Worm (Caenorhabditis elegans) whole organism, young adult: ENCODE results near the gene sri-25.

Experiments
- C17E4.6 ChIP-seq: fragments of 200-800 bp; sonication (Bioruptor generic); IDR thresholded peaks from 2 replicates; pipeline ENCODE4 v1.3.6; 2022; ENCODE audit warnings: missing genetic modification reagents, missing genetic modification characterization, missing compliant biosample characterization
- F22D6.2 ChIP-seq: sonication (generic microtip); optimal IDR thresholded peaks from 2 replicates; lab custom pipeline; 2016; ENCODE audit warnings: mild to moderate bottlenecking, missing genetic modification characterization, missing compliant biosample characterization
- F33H1.4 ChIP-seq: fragments of 200-800 bp; sonication (Bioruptor generic); IDR thresholded peaks from 2 replicates; pipeline ENCODE4 v1.3.6; 2022; ENCODE audit warnings: missing genetic modification reagents, missing genetic modification characterization, missing compliant biosample characterization
- K12H6.12 ChIP-seq: fragments of 200-800 bp; sonication (Bioruptor generic); optimal IDR thresholded peaks from 2 replicates; lab custom pipeline; 2018; ENCODE audit warnings: mild to moderate bottlenecking, missing genetic modification characterization, missing compliant biosample characterization
- T07F8.4 ChIP-seq: sonication (generic microtip); optimal IDR thresholded peaks from 2 replicates; lab custom pipeline; 2016; ENCODE audit warnings: mild to moderate bottlenecking, missing genetic modification characterization, moderate library complexity, missing compliant biosample characterization
- T26A5.8 ChIP-seq: sonication (generic microtip); optimal IDR thresholded peaks from 2 replicates; lab custom pipeline; 2016; ENCODE audit warnings: missing genetic modification characterization, missing compliant biosample characterization
- Y53G8AR.9 ChIP-seq: fragments of 200-800 bp; sonication (Bioruptor generic); conservative IDR thresholded peaks from 2 replicates; pipeline ENCODE4 v1.3.6; 2022; ENCODE audit warnings: missing genetic modification reagents, missing genetic modification characterization, missing compliant biosample characterization
- Y56A3A.18 ChIP-seq: fragments of 200-800 bp; sonication (Bioruptor generic); IDR thresholded peaks from 2 replicates; pipeline ENCODE4 v1.3.6; 2022; ENCODE audit warnings: missing genetic modification reagents, missing genetic modification characterization, missing compliant biosample characterization
- Y79H2A.3 ChIP-seq: fragments of 200-800 bp; sonication (Bioruptor generic); conservative IDR thresholded peaks from 2 replicates; pipeline ENCODE4 v1.3.6; 2022; ENCODE audit warnings: missing genetic modification reagents, missing genetic modification characterization, missing compliant biosample characterization
- ZK185.1 ChIP-seq: sonication (generic microtip); optimal IDR thresholded peaks from 2 replicates; lab custom pipeline; 2016; ENCODE audit warnings: mild to moderate bottlenecking, missing genetic modification characterization, missing compliant biosample characterization; ENCODE audit not compliant: poor library complexity, severe bottlenecking
- aptf-2 ChIP-seq: fragments of 200-800 bp; sonication (Bioruptor generic); conservative IDR thresholded peaks from 2 replicates; pipeline ENCODE4 v1.3.6; 2022; ENCODE audit warnings: missing genetic modification reagents, missing genetic modification characterization, missing compliant biosample characterization
- attf-5 ChIP-seq: fragments of 200-800 bp; sonication (Bioruptor generic); optimal IDR thresholded peaks from 2 replicates; lab custom pipeline; 2018; ENCODE audit warnings: mild to moderate bottlenecking, missing genetic modification characterization, missing compliant biosample characterization
- attf-6 ChIP-seq: fragments of 200-800 bp; sonication (Bioruptor generic); IDR thresholded peaks from 2 replicates; pipeline ENCODE4 v1.3.6; 2022; ENCODE audit warnings: missing genetic modification reagents, missing genetic modification characterization, missing compliant biosample characterization
- cebp-2 ChIP-seq: fragments of 200-800 bp; sonication (Bioruptor generic); IDR thresholded peaks from 2 replicates; pipeline ENCODE4 v1.3.6; 2022; ENCODE audit warnings: missing genetic modification characterization, missing compliant biosample characterization
- ceh-100 ChIP-seq: fragments of 200-800 bp; sonication (Bioruptor generic); IDR thresholded peaks from 2 replicates; pipeline ENCODE4 v1.3.6; 2022; ENCODE audit warnings: missing genetic modification reagents, missing genetic modification characterization, missing compliant biosample characterization
- ceh-79 ChIP-seq: sonication (generic microtip); optimal IDR thresholded peaks from 2 replicates; lab custom pipeline; 2017; ENCODE audit warnings: mild to moderate bottlenecking, missing genetic modification characterization, missing compliant biosample characterization
- ceh-91 ChIP-seq: fragments of 200-800 bp; sonication (Bioruptor generic); IDR thresholded peaks from 2 replicates; pipeline ENCODE4 v1.3.6; 2022; ENCODE audit warnings: missing genetic modification reagents, missing genetic modification characterization, missing compliant biosample characterization
- chd-7 ChIP-seq: sonication (generic microtip); optimal IDR thresholded peaks from 2 replicates; lab custom pipeline; 2016; ENCODE audit warnings: mild to moderate bottlenecking, missing genetic modification characterization, moderate library complexity, missing compliant biosample characterization
- dox-1 ChIP-seq: fragments of 200-800 bp; sonication (Bioruptor generic); IDR thresholded peaks from 2 replicates; pipeline ENCODE4 v1.3.6; 2022; ENCODE audit warnings: missing genetic modification reagents, missing genetic modification characterization, missing compliant biosample characterization
- dpl-1 ChIP-seq: fragments of 150-350 bp; optimal IDR thresholded peaks from 2 replicates; lab custom pipeline; 2014; ENCODE audit warnings: missing biosample characterization, missing genetic modification reagents, missing genetic modification characterization
- egl-18 ChIP-seq: fragments of 200-800 bp; sonication (Bioruptor generic); IDR thresholded peaks from 2 replicates; pipeline ENCODE4 v1.3.6; 2022; ENCODE audit warnings: missing genetic modification reagents, missing genetic modification characterization, missing compliant biosample characterization
- egl-44 ChIP-seq: fragments of 200-800 bp; sonication (Bioruptor generic); IDR thresholded peaks from 2 replicates; pipeline ENCODE4 v1.3.6; 2022; ENCODE audit warnings: missing genetic modification reagents, missing genetic modification characterization, missing compliant biosample characterization
- egrh-3 ChIP-seq: fragments of 200-800 bp; sonication (Bioruptor generic); IDR thresholded peaks from 2 replicates; pipeline ENCODE4 v1.3.6; 2022; ENCODE audit warnings: missing genetic modification reagents, missing genetic modification characterization, missing compliant biosample characterization
- ekl-4 ChIP-seq: fragments of 200-800 bp; sonication (Bioruptor generic); IDR thresholded peaks from 2 replicates; pipeline ENCODE4 v1.3.6; 2022; ENCODE audit warnings: missing genetic modification reagents, missing genetic modification characterization, missing compliant biosample characterization
- him-1 ChIP-seq: sonication (generic microtip); optimal IDR thresholded peaks from 2 replicates; lab custom pipeline; 2016; ENCODE audit warnings: missing genotype, missing genetic modification reagents, missing genetic modification characterization, missing compliant biosample characterization
- hlh-12 ChIP-seq: sonication (generic microtip); optimal IDR thresholded peaks from 2 replicates; lab custom pipeline; 2016; ENCODE audit warnings: missing genetic modification characterization, missing compliant biosample characterization
- hmg-1.2 ChIP-seq: fragments of 200-800 bp; sonication (Bioruptor generic); IDR thresholded peaks from 2 replicates; pipeline ENCODE4 v1.3.6; 2022; ENCODE audit warnings: missing genetic modification reagents, missing genetic modification characterization, missing compliant biosample characterization
- hrde-1 ChIP-seq: sonication (generic microtip); optimal IDR thresholded peaks from 2 replicates; lab custom pipeline; 2016; ENCODE audit warnings: missing genetic modification characterization, mild to moderate bottlenecking, missing compliant biosample characterization, moderate library complexity, missing genotype, missing genetic modification reagents, borderline replicate concordance
- hsf-1 ChIP-seq: fragments of 200-800 bp; sonication (Bioruptor generic); IDR thresholded peaks from 2 replicates; pipeline ENCODE4 v1.3.6; 2022; ENCODE audit warnings: missing genetic modification reagents, missing genetic modification characterization, missing compliant biosample characterization
- lin-26 ChIP-seq: fragments of 200-800 bp; sonication (Bioruptor generic); IDR thresholded peaks from 2 replicates; pipeline ENCODE4 v1.3.6; 2022; ENCODE audit warnings: missing genetic modification reagents, missing genetic modification characterization, missing compliant biosample characterization
- lin-40 ChIP-seq: sonication (generic microtip); optimal IDR thresholded peaks from 2 replicates; lab custom pipeline; 2016; ENCODE audit warnings: missing genetic modification characterization, mild to moderate bottlenecking, missing compliant biosample characterization, missing genotype, missing genetic modification reagents
- lin-54 ChIP-seq: fragments of 200-800 bp; sonication (Bioruptor generic); optimal IDR thresholded peaks from 2 replicates; lab custom pipeline; 2018; ENCODE audit warnings: mild to moderate bottlenecking, missing genetic modification characterization, missing compliant biosample characterization
- lsl-1 ChIP-seq: fragments of 200-800 bp; sonication (Bioruptor generic); optimal IDR thresholded peaks from 2 replicates; lab custom pipeline; 2018; ENCODE audit warnings: mild to moderate bottlenecking, missing genetic modification characterization, moderate library complexity, missing compliant biosample characterization
- madf-6 ChIP-seq: fragments of 200-800 bp; sonication (Bioruptor generic); IDR thresholded peaks from 2 replicates; pipeline ENCODE4 v1.3.6; 2022; ENCODE audit warnings: missing genetic modification reagents, missing genetic modification characterization, missing compliant biosample characterization
- nhr-80 ChIP-seq: sonication (generic microtip); optimal IDR thresholded peaks from 2 replicates; lab custom pipeline; 2016; ENCODE audit warnings: missing genetic modification characterization, missing compliant biosample characterization
- pbrm-1 ChIP-seq: fragments of 200-800 bp; sonication (Bioruptor generic); IDR thresholded peaks from 2 replicates; pipeline ENCODE4 v1.3.6; 2022; ENCODE audit warnings: missing genetic modification reagents, missing genetic modification characterization, missing compliant biosample characterization
- pha-4 ChIP-seq: fragments of 150-350 bp; sonication (generic microtip); optimal IDR thresholded peaks from 2 replicates; lab custom pipeline; 2014; ENCODE audit warnings: missing biosample characterization, missing genetic modification reagents, missing genetic modification characterization
- rec-8 ChIP-seq, 2 experiments: sonication (generic microtip); optimal IDR thresholded peaks; 2 replicates each; lab custom pipeline; 2016; ENCODE audit warnings: mild to moderate bottlenecking in 2 of 2, missing genetic modification characterization in 2 of 2, missing genetic modification reagents in 2 of 2, missing genotype in 2 of 2, missing biosample characterization in 1 of 2, missing compliant biosample characterization in 1 of 2, moderate library complexity in 1 of 2
- rpc-1 ChIP-seq, 2 experiments: fragments of 150-350 bp in 1 of 2; sonication (generic microtip) in 1 of 2; optimal IDR thresholded peaks; 2 replicates each; lab custom pipeline; 2014 to 2018; ENCODE audit warnings: missing biosample characterization in 1 of 2, missing genetic modification characterization in 1 of 2, missing genetic modification reagents in 1 of 2, missing genotype in 1 of 2
- sdz-38 ChIP-seq: sonication (generic microtip); optimal IDR thresholded peaks from 2 replicates; lab custom pipeline; 2016; ENCODE audit warnings: missing genotype, missing genetic modification characterization, missing compliant biosample characterization
- sea-2 ChIP-seq: fragments of 200-800 bp; sonication (Bioruptor generic); IDR thresholded peaks from 2 replicates; pipeline ENCODE4 v1.3.6; 2022; ENCODE audit warnings: missing genetic modification characterization, missing compliant biosample characterization
- somi-1 ChIP-seq: fragments of 200-800 bp; sonication (Bioruptor generic); optimal IDR thresholded peaks from 2 replicates; lab custom pipeline; 2018; ENCODE audit warnings: mild to moderate bottlenecking, missing genetic modification characterization, missing compliant biosample characterization
- xnd-1 ChIP-seq: sonication (generic microtip); optimal IDR thresholded peaks from 2 replicates; lab custom pipeline; 2016; ENCODE audit warnings: missing genotype, missing genetic modification reagents, missing genetic modification characterization, missing compliant biosample characterization
- zfh-2 ChIP-seq: fragments of 200-800 bp; sonication (Bioruptor generic); conservative IDR thresholded peaks from 2 replicates; pipeline ENCODE4 v1.3.6; 2022; ENCODE audit warnings: missing genetic modification reagents, missing genetic modification characterization, missing compliant biosample characterization
- zim-3 ChIP-seq: sonication (generic microtip); optimal IDR thresholded peaks from 2 replicates; lab custom pipeline; 2017; ENCODE audit warnings: mild to moderate bottlenecking, missing genetic modification characterization, moderate library complexity, missing compliant biosample characterization
- ztf-26 ChIP-seq: sonication (generic microtip); optimal IDR thresholded peaks from 2 replicates; lab custom pipeline; 2017; ENCODE audit warnings: missing genetic modification characterization, missing compliant biosample characterization
- ztf-3 ChIP-seq: fragments of 200-800 bp; sonication (Bioruptor generic); optimal IDR thresholded peaks from 2 replicates; lab custom pipeline; 2018; ENCODE audit warnings: mild to moderate bottlenecking, missing genetic modification characterization, missing compliant biosample characterization

sri-25 gene

ce11 chrV:15186259-15186927, 30.4 kb upstream of the sri-25 start, which contains the start of gene Y75B12B.3:
TSS of gene Y75B12B.3 (minus strand) at chrV:15186279.
- TF ChIP-seq attf-5 (GFP tag; lab: Kevin White, UChicago) (peak; percentile 48), dpl-1 (no peak), K12H6.12 (tag; lab: Kevin White, UChicago) (no peak), egrh-3 (GFP tag; lab: Robert Waterston, UW) (peak; percentile 18; the same call in 1 of the 2 replicates), Y53G8AR.9 (GFP tag; lab: Robert Waterston, UW) (peak; percentile 67; the same call in 1 of the 2 replicates), attf-6 (GFP tag; lab: Robert Waterston, UW) (peak; percentile 50; the same call in 1 of the 2 replicates), ceh-91 (GFP tag; lab: Robert Waterston, UW) (no peak), rec-8 (tag; optimal IDR thresholded peaks at IDR 0.05; lab: Kevin White, UChicago) (peak in 1 of 2 experiments; percentile 22), him-1 (tag; lab: Kevin White, UChicago) (peak; percentile 57), egl-44 (0 out of 2 replicates have a peak, but pooled peaks have one; percentile 17), egl-18 (GFP tag; lab: Robert Waterston, UW) (no peak), F22D6.2 (tag; lab: Kevin White, UChicago) (no peak), hlh-12 (tag; lab: Kevin White, UChicago) (no peak), madf-6 (GFP tag; lab: Robert Waterston, UW) (peak; percentile 73), aptf-2 (no peak), T07F8.4 (tag; lab: Kevin White, UChicago) (no peak), nhr-80 (no peak), Y56A3A.18 (GFP tag; lab: Robert Waterston, UW) (peak; percentile 41; the same call in 1 of the 2 replicates), ceh-100 (peak; percentile 47; the same call in 1 of the 2 replicates), cebp-2 (no peak), hmg-1.2 (GFP tag; lab: Robert Waterston, UW) (0 out of 2 replicates have a peak, but pooled peaks have one; percentile 10), lin-54 (peak; percentile 62), zfh-2 (GFP tag; lab: Robert Waterston, UW) (peak; percentile 72), ztf-3 (GFP tag; lab: Kevin White, UChicago) (no peak), sdz-38 (no peak), pbrm-1 (GFP tag; lab: Robert Waterston, UW) (0 out of 2 replicates have a peak, but pooled peaks have one; percentile 52), hrde-1 (tag; lab: Kevin White, UChicago) (peak; percentile 64), T26A5.8 (tag; lab: Kevin White, UChicago) (peak; percentile 24), lsl-1 (GFP tag; lab: Kevin White, UChicago) (peak; percentile 47), C17E4.6 (GFP tag; lab: Robert Waterston, UW) (0 out of 2 replicates have a peak, but pooled peaks have one; percentile 27), ztf-26 (tag; lab: Kevin White, UChicago) (no peak), pha-4 (tag; lab: Kevin White, UChicago) (no peak), dox-1 (GFP tag; lab: Robert Waterston, UW) (peak; percentile 32; the same call in 1 of the 2 replicates), rpc-1 (optimal IDR thresholded peaks at IDR 0.05; lab: Kevin White, UChicago) (no peak), rpc-1 (tag; optimal IDR thresholded peaks at IDR 0.05; lab: Kevin White, UChicago) (no peak), xnd-1 (peak; percentile 11), Y79H2A.3 (GFP tag; lab: Robert Waterston, UW) (0 out of 2 replicates have a peak, but pooled peaks have one; percentile 32), F33H1.4 (GFP tag; lab: Robert Waterston, UW) (no peak), chd-7 (tag; lab: Kevin White, UChicago) (no peak), hsf-1 (GFP tag; lab: Robert Waterston, UW) (peak; percentile 83), sea-2 (no peak), lin-40 (no peak), somi-1 (no peak), ceh-79 (tag; lab: Kevin White, UChicago) (peak; percentile 73), zim-3 (tag; lab: Kevin White, UChicago) (no peak), lin-26 (GFP tag; lab: Robert Waterston, UW) (peak; percentile 77), ZK185.1 (tag; lab: Kevin White, UChicago) (no peak), ekl-4 (GFP tag; lab: Robert Waterston, UW) (peak; percentile 76; the same call in 1 of the 2 replicates)
